Worm (Caenorhabditis elegans): Measurements from ENCODE around the gene C56G2.15.

C56G2.15 gene

ce11 chrIII:6317345-6317744 lies 50.4 kb downstream of the C56G2.15 start:
- TF ChIP-seq zag-1 (tag; optimal IDR thresholded peaks at IDR 0.05) (no peak), dpl-1 (GFP tag; optimal IDR thresholded peaks at IDR 0.05) (no peak), ctbp-1 (GFP tag; IDR thresholded peaks at IDR 0.05) (peak; percentile 64; the same call in 1 of the 2 replicates), unc-62 (GFP tag; optimal IDR thresholded peaks at IDR 0.05 in 1 of 2) (peak in 1 of 2 experiments; percentile 8), unc-62 (tag; optimal IDR thresholded peaks at IDR 0.05) (no peak), ces-1 (GFP tag; optimal IDR thresholded peaks at IDR 0.05) (peak; percentile 93), fkh-10 (GFP tag; optimal IDR thresholded peaks at IDR 0.05) (peak; percentile 92)

ce11 chrIII:6316795-6317194 lies 50.9 kb downstream of the C56G2.15 start:
- TF ChIP-seq ztf-11 (tag; optimal IDR thresholded peaks at IDR 0.05) (no peak), aha-1 (tag) (peak; percentile 93)

Data from whole organism, L4 larva.